Worm (Caenorhabditis elegans): ENCODE data around the gene phf-14.

The phf-14 gene

DNA sequence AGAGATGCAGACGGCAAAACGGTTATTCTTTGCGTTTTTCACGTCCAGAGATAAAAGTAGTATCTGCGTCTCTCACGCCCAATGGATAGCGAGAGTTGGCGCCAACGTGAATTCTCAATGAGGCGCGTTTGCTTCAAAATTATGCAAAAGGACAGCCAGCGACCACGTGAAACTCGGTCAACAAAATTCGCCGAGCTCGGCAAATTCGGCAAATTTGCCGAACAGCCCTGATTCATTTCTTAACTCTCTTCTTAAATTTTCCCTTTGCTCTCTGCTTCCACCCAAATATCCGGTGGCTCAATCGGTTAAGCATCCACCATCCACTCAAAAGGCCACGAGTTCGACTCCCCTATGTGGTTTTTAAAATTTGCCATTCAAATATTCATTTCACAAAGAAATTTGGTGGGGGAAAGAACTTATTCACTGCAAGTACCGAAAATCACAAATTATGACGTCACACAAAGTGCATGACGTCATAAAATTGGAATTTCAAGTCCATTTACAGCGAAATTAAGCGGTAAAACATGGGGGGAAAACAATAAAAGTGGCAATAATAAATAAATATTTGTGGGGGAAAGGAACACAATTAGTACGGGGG, 25.7 kb upstream of the phf-14 start:
- TF ChIP-seq snpc-4 (tag; optimal IDR thresholded peaks at IDR 0.05), result no peak
- no peak for TF ChIP-seq elt-3 (tag; optimal IDR thresholded peaks at IDR 0.05)
- TF ChIP-seq zip-8 (tag; optimal IDR thresholded peaks at IDR 0.05), result peak; percentile 100
- TF ChIP-seq lin-13 (tag; optimal IDR thresholded peaks at IDR 0.05), result no peak

DNA sequence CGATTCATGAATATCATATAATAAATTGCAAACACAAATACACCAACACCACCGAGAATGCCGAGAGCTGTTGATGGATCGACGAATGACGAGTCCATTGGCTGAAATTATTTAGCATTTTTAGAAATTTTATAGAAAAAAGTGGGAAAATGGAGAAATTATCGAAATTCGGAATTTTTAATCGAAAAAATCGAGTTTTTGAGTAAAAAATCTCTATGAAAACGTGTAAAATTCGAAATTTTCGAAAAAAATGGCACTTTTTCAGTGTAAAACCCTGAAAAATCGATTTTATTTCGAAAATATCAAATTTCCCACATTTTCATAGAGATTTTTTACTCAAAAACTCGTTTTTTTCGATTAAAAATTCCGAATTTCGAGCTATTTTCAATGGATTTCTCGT, 15.3 kb upstream of the phf-14 start, which contains the start of gene tcc-1:
TSS of gene tcc-1 (minus strand) at position 101 of the 400 bp plus-strand sequence.
- no peak for TF ChIP-seq mab-5 (tag; optimal IDR thresholded peaks at IDR 0.05)
- TF ChIP-seq ztf-11 (tag; optimal IDR thresholded peaks at IDR 0.05), result no peak
- no peak for TF ChIP-seq sem-2 (GFP tag; optimal IDR thresholded peaks at IDR 0.05)
- TF ChIP-seq ceh-39 (tag; optimal IDR thresholded peaks at IDR 0.05), result no peak
- TF ChIP-seq ceh-43 (GFP tag; optimal IDR thresholded peaks at IDR 0.05), result no peak
- no peak for TF ChIP-seq nhr-2 (tag; optimal IDR thresholded peaks at IDR 0.05)
- no peak for TF ChIP-seq drap-1 (GFP tag; optimal IDR thresholded peaks at IDR 0.05)
- no peak for TF ChIP-seq zip-8 (tag; optimal IDR thresholded peaks at IDR 0.05)
- TF ChIP-seq ham-2 (GFP tag; optimal IDR thresholded peaks at IDR 0.05), result no peak
- TF ChIP-seq tbx-8 (GFP tag; optimal IDR thresholded peaks at IDR 0.05), result no peak
- TF ChIP-seq M03D4.4 (tag; optimal IDR thresholded peaks at IDR 0.05), result no peak
- TF ChIP-seq pha-4 (tag; optimal IDR thresholded peaks at IDR 0.05), result no peak
- TF ChIP-seq blmp-1 (tag; optimal IDR thresholded peaks at IDR 0.05), result no peak

DNA sequence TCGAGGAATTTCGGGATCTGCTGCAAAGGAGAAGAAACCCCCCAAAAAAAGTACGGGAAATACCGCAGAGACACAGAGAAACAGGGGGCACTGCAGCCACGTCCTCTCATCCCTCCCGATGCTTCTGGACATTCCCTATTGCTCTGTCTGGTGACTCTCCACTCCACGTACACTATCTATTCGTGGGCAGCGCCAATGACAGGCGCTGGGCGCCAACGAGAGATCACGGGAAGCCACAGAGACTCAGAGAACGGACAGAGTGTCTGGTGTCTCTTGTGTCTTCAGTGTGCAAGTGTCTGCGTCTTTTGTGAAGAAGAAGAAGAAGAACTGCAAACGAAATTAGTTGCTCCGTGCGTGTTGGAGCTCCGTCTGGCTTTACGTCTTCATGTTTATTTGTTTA, 13.3 kb upstream of the phf-14 start:
- peak; percentile 86 for TF ChIP-seq unc-120 (tag; optimal IDR thresholded peaks at IDR 0.05; ENCODE audit: poor library complexity, severe bottlenecking)
- TF ChIP-seq drap-1 (GFP tag; optimal IDR thresholded peaks at IDR 0.05), result peak; percentile 78
- no peak for TF ChIP-seq nhr-28 (tag; optimal IDR thresholded peaks at IDR 0.05)
- no peak for TF ChIP-seq ztf-11 (tag; optimal IDR thresholded peaks at IDR 0.05)
- TF ChIP-seq nhr-237 (tag; optimal IDR thresholded peaks at IDR 0.05), result peak; percentile 74
- peak; percentile 44 for TF ChIP-seq lsy-2 (tag; optimal IDR thresholded peaks at IDR 0.05)
- TF ChIP-seq snpc-4 (tag; optimal IDR thresholded peaks at IDR 0.05), result no peak
- no peak for TF ChIP-seq ceh-43 (GFP tag; optimal IDR thresholded peaks at IDR 0.05)
- TF ChIP-seq ces-1 (GFP tag; optimal IDR thresholded peaks at IDR 0.05), result peak; percentile 98
- no peak for TF ChIP-seq unc-39 (tag; optimal IDR thresholded peaks at IDR 0.05)
- TF ChIP-seq hlh-1 (tag; optimal IDR thresholded peaks at IDR 0.05), result peak; percentile 82
- TF ChIP-seq elt-3 (tag; optimal IDR thresholded peaks at IDR 0.05), result no peak
- TF ChIP-seq ham-2 (GFP tag; optimal IDR thresholded peaks at IDR 0.05), result peak; percentile 42
- no peak for TF ChIP-seq tbx-8 (GFP tag; optimal IDR thresholded peaks at IDR 0.05)
- peak; percentile 73 for TF ChIP-seq unc-62 (GFP tag; optimal IDR thresholded peaks at IDR 0.05)
- TF ChIP-seq pha-4 (tag; optimal IDR thresholded peaks at IDR 0.05), result peak; percentile 37
- no peak for TF ChIP-seq nhr-12 (tag; optimal IDR thresholded peaks at IDR 0.05)

DNA sequence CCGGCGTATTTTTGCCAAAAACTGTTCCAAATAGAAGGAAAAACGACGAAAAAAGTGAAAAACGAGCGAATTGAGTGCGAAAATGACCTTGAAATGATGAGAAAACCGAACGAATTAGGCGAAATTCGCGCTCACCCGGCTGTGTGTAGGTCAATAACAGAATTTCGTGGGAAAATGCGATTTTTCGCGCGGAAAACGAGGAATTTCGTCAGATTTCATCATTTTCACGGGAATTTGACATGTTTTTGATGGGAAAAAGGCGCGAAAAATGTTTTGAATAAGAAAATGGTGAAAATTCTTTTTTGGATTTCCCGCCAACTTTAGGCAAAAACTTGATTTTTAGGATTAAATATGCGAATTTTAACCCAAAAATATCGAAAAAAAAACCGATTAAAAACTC, 12.1 kb upstream of the phf-14 start:
- no peak for TF ChIP-seq unc-120 (tag; optimal IDR thresholded peaks at IDR 0.05; ENCODE audit: poor library complexity, severe bottlenecking)
- no peak for TF ChIP-seq bed-3 (GFP tag; optimal IDR thresholded peaks at IDR 0.05)
- TF ChIP-seq sptf-1 (tag; optimal IDR thresholded peaks at IDR 0.05), result no peak
- no peak for TF ChIP-seq unc-62 (GFP tag; optimal IDR thresholded peaks at IDR 0.05)
- no peak for TF ChIP-seq mab-5 (tag; optimal IDR thresholded peaks at IDR 0.05)
- TF ChIP-seq nhr-237 (tag; optimal IDR thresholded peaks at IDR 0.05), result no peak
- TF ChIP-seq elt-3 (tag; optimal IDR thresholded peaks at IDR 0.05), result no peak
- TF ChIP-seq nhr-76 (tag; optimal IDR thresholded peaks at IDR 0.05), result no peak
- no peak for TF ChIP-seq drap-1 (GFP tag; optimal IDR thresholded peaks at IDR 0.05)
- TF ChIP-seq mep-1 (tag; optimal IDR thresholded peaks at IDR 0.05), result no peak
- no peak for TF ChIP-seq lin-13 (tag; optimal IDR thresholded peaks at IDR 0.05)
- TF ChIP-seq pha-4 (tag; optimal IDR thresholded peaks at IDR 0.05), result no peak

DNA sequence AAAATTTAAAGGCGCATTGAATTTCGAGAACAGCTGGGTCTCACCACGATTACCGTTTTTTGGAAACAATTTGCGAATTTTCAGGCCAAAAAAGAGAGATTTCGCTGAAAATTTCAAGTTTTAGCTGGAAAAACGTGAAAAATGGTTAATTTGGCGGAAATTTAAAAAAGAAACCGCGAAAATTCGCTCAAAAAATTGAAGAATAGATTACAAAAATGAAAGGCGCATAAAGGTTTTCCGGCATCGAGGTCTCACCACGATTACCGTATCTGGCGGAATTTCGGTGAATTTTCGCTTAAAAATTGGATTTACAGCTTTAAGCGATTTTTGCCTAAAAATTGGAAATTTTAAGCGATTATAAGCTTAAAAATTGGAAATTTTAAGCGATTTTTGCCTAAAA, 11.7 kb upstream of the phf-14 start:
- TF ChIP-seq lsy-2 (tag; optimal IDR thresholded peaks at IDR 0.05), result no peak
- TF ChIP-seq sem-2 (GFP tag; optimal IDR thresholded peaks at IDR 0.05), result no peak
- no peak for TF ChIP-seq hlh-1 (tag; optimal IDR thresholded peaks at IDR 0.05)
- TF ChIP-seq snpc-4 (tag; optimal IDR thresholded peaks at IDR 0.05), result no peak
- TF ChIP-seq nhr-12 (tag; optimal IDR thresholded peaks at IDR 0.05), result no peak
- TF ChIP-seq flh-1 (GFP tag; optimal IDR thresholded peaks at IDR 0.05), result no peak
- TF ChIP-seq mab-5 (tag; optimal IDR thresholded peaks at IDR 0.05), result no peak
- TF ChIP-seq zip-8 (tag; optimal IDR thresholded peaks at IDR 0.05), result no peak
- no peak for TF ChIP-seq sptf-1 (tag; optimal IDR thresholded peaks at IDR 0.05)
- no peak for TF ChIP-seq mep-1 (tag; optimal IDR thresholded peaks at IDR 0.05)
- no peak for TF ChIP-seq ztf-11 (tag; optimal IDR thresholded peaks at IDR 0.05)
- TF ChIP-seq M03D4.4 (tag; optimal IDR thresholded peaks at IDR 0.05), result no peak
- TF ChIP-seq unc-120 (tag; optimal IDR thresholded peaks at IDR 0.05; ENCODE audit: poor library complexity, severe bottlenecking), result no peak
